Fruit fly (Drosophila melanogaster): Measurements from ENCODE around the gene Ran.

Ran gene

dm6 chrX:11136587-11137512 is 11.7 kb downstream of the Ran start, which contains the start of gene Klp10A (continued):
- no peak for TF ChIP-seq chn (GFP tag; optimal IDR thresholded peaks at IDR 0.05)
- TF ChIP-seq CG7963 (GFP tag; IDR thresholded peaks at IDR 0.05; ENCODE audit: partially characterized antibody) = no peak
- TF ChIP-seq ac (GFP tag; optimal IDR thresholded peaks at IDR 0.05) = no peak
- TF ChIP-seq Optix (GFP tag; IDR thresholded peaks at IDR 0.05) = no peak
- TF ChIP-seq CG5180 (GFP tag; optimal IDR thresholded peaks at IDR 0.05) = no peak
- peak; percentile 73 for TF ChIP-seq Elba2 (GFP tag; optimal IDR thresholded peaks at IDR 0.05)
- no peak for TF ChIP-seq grau (tag; optimal IDR thresholded peaks at IDR 0.05)
- TF ChIP-seq Lhr (GFP tag; optimal IDR thresholded peaks at IDR 0.05) = no peak
- no peak for TF ChIP-seq onecut (GFP tag; IDR thresholded peaks at IDR 0.05)
- no peak for TF ChIP-seq Fer2 (tag; optimal IDR thresholded peaks at IDR 0.05)
- no peak for TF ChIP-seq CG8944 (GFP tag; optimal IDR thresholded peaks at IDR 0.05)
- TF ChIP-seq HHEX (GFP tag; optimal IDR thresholded peaks at IDR 0.05) = peak; percentile 7
- peak; percentile 58 for TF ChIP-seq slbo (GFP tag; IDR thresholded peaks at IDR 0.05)
- peak; percentile 0 for TF ChIP-seq dm (GFP tag; optimal IDR thresholded peaks at IDR 0.05)
- TF ChIP-seq exex (tag; optimal IDR thresholded peaks at IDR 0.05) = no peak
- TF ChIP-seq CG8478 (optimal IDR thresholded peaks at IDR 0.05) = peak; percentile 75
- no peak for TF ChIP-seq CG6683 (GFP tag; optimal IDR thresholded peaks at IDR 0.05)
- peak; percentile 33 for TF ChIP-seq E2f2 (GFP tag; IDR thresholded peaks at IDR 0.05)
- no peak for TF ChIP-seq ind (GFP tag; optimal IDR thresholded peaks at IDR 0.05)
- no peak for TF ChIP-seq fu2 (GFP tag; optimal IDR thresholded peaks at IDR 0.05)
- TF ChIP-seq CG10321 (GFP tag; IDR thresholded peaks at IDR 0.05) = no peak
- TF ChIP-seq pzg (GFP tag; optimal IDR thresholded peaks at IDR 0.05) = peak; percentile 24
- TF ChIP-seq tgo (GFP tag; IDR thresholded peaks at IDR 0.05) = no peak
- TF ChIP-seq CG11247 (GFP tag; IDR thresholded peaks at IDR 0.05) = peak; percentile 21; the same call in 1 of the 2 replicates
- TF ChIP-seq Dll (GFP tag; IDR thresholded peaks at IDR 0.05; ENCODE audit: partially characterized antibody) = no peak
- TF ChIP-seq CG17328 (GFP tag; IDR thresholded peaks at IDR 0.05) = no peak
- TF ChIP-seq bowl (GFP tag; IDR thresholded peaks at IDR 0.05) = no peak
- TF ChIP-seq mam (GFP tag; optimal IDR thresholded peaks at IDR 0.05) = peak; percentile 42
- peak; percentile 16 for TF ChIP-seq Dp (GFP tag; optimal IDR thresholded peaks at IDR 0.05)
- TF ChIP-seq Lpt (GFP tag; optimal IDR thresholded peaks at IDR 0.05) = no peak
- TF ChIP-seq Stat92E (GFP tag; optimal IDR thresholded peaks at IDR 0.05) = no peak
- no peak for TF ChIP-seq CG13424 (tag; optimal IDR thresholded peaks at IDR 0.05)
- TF ChIP-seq CG8089 (GFP tag; optimal IDR thresholded peaks at IDR 0.05) = no peak
- TF ChIP-seq kay (GFP tag; optimal IDR thresholded peaks at IDR 0.05) = no peak
- peak; percentile 7 for TF ChIP-seq nom (GFP tag; optimal IDR thresholded peaks at IDR 0.05)
- no peak for TF ChIP-seq Taf1 (GFP tag; IDR thresholded peaks at IDR 0.05)
- TF ChIP-seq CG7357 (GFP tag; IDR thresholded peaks at IDR 0.05) = no peak
- TF ChIP-seq BtbVII (GFP tag; optimal IDR thresholded peaks at IDR 0.05) = no peak
- TF ChIP-seq CG11456 (GFP tag; IDR thresholded peaks at IDR 0.05) = peak; percentile 41; the same call in 1 of the 3 replicates
- TF ChIP-seq maf-S (GFP tag; optimal IDR thresholded peaks at IDR 0.05) = peak; percentile 5
- no peak for TF ChIP-seq dysf (GFP tag; IDR thresholded peaks at IDR 0.05)
- peak; percentile 31 for TF ChIP-seq CG1603 (tag; optimal IDR thresholded peaks at IDR 0.05)
- no peak for TF ChIP-seq Dip3 (GFP tag; optimal IDR thresholded peaks at IDR 0.05)
- TF ChIP-seq sob (GFP tag; IDR thresholded peaks at IDR 0.05) = peak; percentile 43; the same call in 1 of the 2 replicates
- TF ChIP-seq BEAF-32 (GFP tag; optimal IDR thresholded peaks at IDR 0.05) = no peak
- TF ChIP-seq sim (GFP tag; IDR thresholded peaks at IDR 0.05) = no peak
- no peak for TF ChIP-seq Deaf1 (tag; optimal IDR thresholded peaks at IDR 0.05)
- TF ChIP-seq tup (GFP tag; optimal IDR thresholded peaks at IDR 0.05) = no peak
- TF ChIP-seq CG14667 (GFP tag; IDR thresholded peaks at IDR 0.05) = no peak
- TF ChIP-seq CG2199 (GFP tag; IDR thresholded peaks at IDR 0.05) = no peak

All from whole organism, embryonic.